Fruit fly (Drosophila melanogaster) Kc167 (cell line): ENCODE results near the gene Kmn1.

Source experiments
- Sin3A ChIP-seq: fragments of >200 bp; optimal IDR thresholded peaks from 2 replicates; lab custom pipeline; 2018; ENCODE audit warnings: missing external identifiers
- h ChIP-seq: fragments of >200 bp; optimal IDR thresholded peaks from 3 replicates; lab custom pipeline; 2018; ENCODE audit warnings: missing external identifiers
- insv ChIP-seq: fragments of >200 bp; optimal IDR thresholded peaks from 3 replicates; lab custom pipeline; 2018; ENCODE audit warnings: missing external identifiers
- psq ChIP-seq: fragments of >200 bp; optimal IDR thresholded peaks from 2 replicates; lab custom pipeline; 2017; ENCODE audit warnings: missing external identifiers
- ttk ChIP-seq: sonication (Bioruptor generic); optimal IDR thresholded peaks from 2 replicates; lab custom pipeline; 2017; ENCODE audit warnings: missing external identifiers

dm6 chrX:11621315-11621865 lies 49.1 kb upstream of the Kmn1 start:
- no peak for TF ChIP-seq Sin3A
- TF ChIP-seq insv: no peak
- no peak for TF ChIP-seq psq (lab: Kevin White, UChicago)
- TF ChIP-seq ttk (lab: Kevin White, UChicago): no peak
- TF ChIP-seq h (lab: Kevin White, UChicago): no peak
